Fruit fly (Drosophila melanogaster) whole organism, adult: ENCODE results near the gene ppk21.
A peak's percentile ranks its signal among the peaks of the same experiment; 100 is the strongest.

Source experiments
- CG11617 ChIP-seq: fragments of 200-800 bp; sonication (Bioruptor generic); optimal IDR thresholded peaks from 2 replicates; lab custom pipeline; 2017; ENCODE audit warnings: mild to moderate bottlenecking, missing biosample characterization, missing genetic modification reagents, missing genetic modification characterization
- CG12768 ChIP-seq: fragments of 200-800 bp; sonication (Bioruptor generic); optimal IDR thresholded peaks from 2 replicates; lab custom pipeline; 2017; ENCODE audit warnings: missing biosample characterization, missing genetic modification characterization, mild to moderate bottlenecking, moderate library complexity, missing genetic modification reagents
- CG14711 ChIP-seq: fragments of 200-800 bp; sonication (Bioruptor generic); optimal IDR thresholded peaks from 2 replicates; lab custom pipeline; 2018; ENCODE audit warnings: missing biosample characterization, mild to moderate bottlenecking, missing genetic modification characterization, moderate library complexity
- CG33017 ChIP-seq: fragments of 200-800 bp; sonication (Bioruptor generic); optimal IDR thresholded peaks from 2 replicates; lab custom pipeline; 2018; ENCODE audit warnings: missing biosample characterization, mild to moderate bottlenecking, missing genetic modification characterization, moderate library complexity
- CG7045 ChIP-seq: fragments of 200-800 bp; sonication (Bioruptor generic); optimal IDR thresholded peaks from 2 replicates; lab custom pipeline; 2017; ENCODE audit warnings: missing biosample characterization, mild to moderate bottlenecking, missing genetic modification characterization
- CG7101 ChIP-seq: fragments of 200-800 bp; sonication (Bioruptor generic); optimal IDR thresholded peaks from 2 replicates; lab custom pipeline; 2018; ENCODE audit warnings: missing biosample characterization, mild to moderate bottlenecking, missing genetic modification characterization, moderate library complexity
- Clk ChIP-seq: fragments of 200-800 bp; sonication (Bioruptor generic); optimal IDR thresholded peaks from 2 replicates; lab custom pipeline; 2017; ENCODE audit warnings: missing biosample characterization, missing genetic modification characterization
- Hr96 ChIP-seq: fragments of 200-800 bp; sonication (Bioruptor generic); optimal IDR thresholded peaks from 2 replicates; lab custom pipeline; 2016; ENCODE audit warnings: missing biosample characterization, missing genetic modification characterization
- cic ChIP-seq: fragments of 200-800 bp; sonication (Bioruptor generic); optimal IDR thresholded peaks from 2 replicates; lab custom pipeline; 2017; ENCODE audit warnings: missing biosample characterization, mild to moderate bottlenecking, missing genetic modification characterization, moderate library complexity
- kay ChIP-seq: fragments of 200-800 bp; sonication (Bioruptor generic); peaks from one replicate; lab custom pipeline; 2016; ENCODE audit warnings: missing biosample characterization, missing genetic modification characterization, borderline replicate concordance
- tj ChIP-seq: fragments of 200-800 bp; sonication (Bioruptor generic); optimal IDR thresholded peaks from 3 replicates; lab custom pipeline; 2017; ENCODE audit warnings: missing biosample characterization, mild to moderate bottlenecking, missing genetic modification characterization, moderate library complexity

DNA sequence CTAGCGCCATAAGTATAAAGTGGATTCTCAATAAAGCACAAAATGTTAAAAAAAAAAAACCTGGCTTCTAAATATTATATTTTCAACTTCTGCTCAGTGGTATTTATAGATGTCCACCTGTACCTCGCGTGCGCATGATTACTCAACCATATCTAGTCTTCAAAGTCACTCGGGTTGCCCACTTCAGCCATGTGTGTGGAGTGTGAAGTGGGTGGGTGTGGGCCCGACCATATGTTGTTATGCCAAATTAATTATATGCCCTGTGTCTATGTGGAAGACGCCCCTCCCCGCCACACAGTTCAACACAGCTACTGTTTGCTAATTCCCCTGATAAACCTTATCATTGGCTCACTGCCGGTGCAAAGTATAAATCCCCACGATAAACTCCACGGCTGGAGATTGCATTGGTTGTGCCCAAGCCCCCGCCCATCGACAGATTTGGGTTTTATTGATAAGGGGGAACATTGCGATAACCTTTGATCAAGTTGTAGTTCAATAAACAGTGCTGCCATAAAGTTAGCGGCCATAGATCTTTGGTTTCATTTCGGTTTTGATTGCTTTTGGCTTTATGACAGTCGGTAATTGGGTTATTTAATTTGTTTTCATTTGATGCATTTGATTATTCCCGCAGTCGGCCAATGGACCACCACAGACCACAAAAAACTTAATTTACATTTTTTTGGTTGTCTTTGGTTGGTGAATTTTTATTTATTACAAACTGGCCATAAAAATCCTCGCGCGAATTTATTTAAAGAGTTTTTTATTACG is 43.7 kb upstream of the ppk21 start:
- TF ChIP-seq Clk = no peak
- peak; percentile 20 for TF ChIP-seq kay (GFP tag; lab: Kevin White, UChicago)
- TF ChIP-seq CG7101 (tag; lab: Kevin White, UChicago) = no peak
- TF ChIP-seq cic = no peak
- TF ChIP-seq CG33017 (tag; lab: Kevin White, UChicago) = no peak
- no peak for TF ChIP-seq CG11617 (GFP tag; lab: Kevin White, UChicago)
- peak; percentile 34 for TF ChIP-seq Hr96 (GFP tag; lab: Kevin White, UChicago)
- TF ChIP-seq CG7045 (GFP tag; lab: Kevin White, UChicago) = no peak
- no peak for TF ChIP-seq CG12768
- no peak for TF ChIP-seq CG14711
- no peak for TF ChIP-seq tj (GFP tag; lab: Kevin White, UChicago)
